Worm (Caenorhabditis elegans): ENCODE data around the gene srd-40.

Gene srd-40

DNA sequence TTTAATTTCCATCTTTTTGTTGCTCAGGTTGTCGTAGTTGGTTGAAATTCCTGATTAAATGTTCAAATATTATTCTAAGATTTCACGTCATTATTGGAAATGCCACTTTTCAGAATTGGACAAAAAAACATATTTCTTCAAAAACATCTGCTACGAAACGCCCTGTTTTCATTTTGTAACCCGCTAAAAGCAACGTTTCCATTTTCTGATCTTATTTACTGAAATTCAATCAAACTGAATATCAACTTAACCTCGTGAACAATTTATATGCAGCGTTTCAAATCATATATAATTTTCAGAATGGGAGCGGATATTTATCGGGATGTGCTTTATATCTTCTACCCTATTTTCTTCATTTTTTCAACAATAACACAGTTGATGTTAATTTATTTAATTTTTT, at the start of gene srd-40:
Gene srd-40 (plus strand): TSS at position 301 of the 400 bp plus-strand sequence.
- TF ChIP-seq fkh-4 (tag; optimal IDR thresholded peaks at IDR 0.05; ENCODE audit: borderline replicate concordance) (no peak), hlh-4 (tag; optimal IDR thresholded peaks at IDR 0.05) (peak; percentile 19), unc-98 (GFP tag; IDR thresholded peaks at IDR 0.05) (no peak), sox-4 (tag; optimal IDR thresholded peaks at IDR 0.05) (no peak), snpc-4 (tag; optimal IDR thresholded peaks at IDR 0.05) (no peak), fkh-8 (tag; optimal IDR thresholded peaks at IDR 0.05) (peak; percentile 44)

DNA sequence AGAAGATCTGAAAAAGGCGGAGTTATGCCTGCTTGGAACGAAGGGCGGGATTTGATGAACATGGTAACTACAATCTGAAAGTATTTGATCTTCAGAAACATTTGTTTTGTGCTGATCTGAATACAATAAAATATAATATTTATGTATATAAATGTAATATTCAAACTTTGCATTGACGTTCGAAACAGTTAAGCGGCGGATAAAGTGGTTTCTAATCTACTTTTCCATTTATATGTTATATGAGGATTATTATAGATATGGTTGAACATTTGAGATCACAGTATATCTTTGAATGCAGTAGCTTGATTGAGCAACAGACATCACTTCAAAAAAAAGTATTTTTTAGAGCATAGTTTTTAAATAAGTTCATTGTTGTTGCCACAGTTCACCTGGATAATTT, 49.7 kb upstream of the srd-40 start, which contains the start of gene H19J13.2:
Gene H19J13.2 (minus strand): TSS at position 101 of the 400 bp plus-strand sequence.
- TF ChIP-seq lir-3 (tag; optimal IDR thresholded peaks at IDR 0.05; ENCODE audit: poor library complexity): no peak

DNA sequence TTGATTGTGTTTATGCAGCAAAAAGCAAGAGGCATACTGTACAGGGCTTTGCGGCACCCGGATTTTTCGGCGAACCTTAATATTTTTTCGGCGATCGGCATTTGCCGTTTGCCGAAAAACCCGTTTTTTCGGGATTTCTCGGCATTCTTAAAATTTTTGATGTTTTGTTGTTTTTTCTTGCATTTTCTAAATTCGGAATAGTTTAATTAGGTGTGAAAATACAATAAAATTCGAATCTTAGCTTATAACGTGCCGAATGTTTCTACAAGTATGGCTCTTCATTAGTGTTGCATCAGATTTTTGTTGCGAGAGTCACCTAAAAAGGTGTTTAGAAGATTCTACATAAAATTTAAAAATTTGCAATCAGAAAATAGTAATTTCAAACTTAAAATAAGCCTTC, 48.0 kb upstream of the srd-40 start, which contains the start of gene C04B4.6:
Gene C04B4.6 (minus strand): TSS at position 101 of the 400 bp plus-strand sequence.
- TF ChIP-seq pax-3 (tag; optimal IDR thresholded peaks at IDR 0.05) (no peak), ets-5 (GFP tag; IDR thresholded peaks at IDR 0.05) (no peak), hpl-2 (GFP tag; optimal IDR thresholded peaks at IDR 0.05) (no peak), lin-14 (GFP tag; optimal IDR thresholded peaks at IDR 0.05) (no peak), snpc-4 (tag; optimal IDR thresholded peaks at IDR 0.05) (no peak), lin-39 (tag; optimal IDR thresholded peaks at IDR 0.05) (no peak), ceh-90 (tag; optimal IDR thresholded peaks at IDR 0.05) (no peak), nhr-77 (tag; optimal IDR thresholded peaks at IDR 0.05) (no peak), ztf-11 (tag; optimal IDR thresholded peaks at IDR 0.05) (no peak), ama-1 (optimal IDR thresholded peaks at IDR 0.05) (no peak), unc-30 (tag; optimal IDR thresholded peaks at IDR 0.05) (no peak), aha-1 (tag; optimal IDR thresholded peaks at IDR 0.05) (no peak), lin-35 (GFP tag; optimal IDR thresholded peaks at IDR 0.05) (no peak)

- TF ChIP-seq blmp-1 (tag; optimal IDR thresholded peaks at IDR 0.05) (no peak), jun-1 (tag; optimal IDR thresholded peaks at IDR 0.05) (no peak), elt-2 (tag; optimal IDR thresholded peaks at IDR 0.05) (no peak), sup-37 (GFP tag; optimal IDR thresholded peaks at IDR 0.05) (no peak), zag-1 (tag; optimal IDR thresholded peaks at IDR 0.05) (no peak), unc-98 (GFP tag; IDR thresholded peaks at IDR 0.05) (no peak), lsy-2 (tag; optimal IDR thresholded peaks at IDR 0.05) (no peak), unc-62 (GFP tag; optimal IDR thresholded peaks at IDR 0.05) (no peak), ceh-90 (tag; optimal IDR thresholded peaks at IDR 0.05) (no peak), unc-30 (tag; optimal IDR thresholded peaks at IDR 0.05) (no peak), nhr-77 (tag; optimal IDR thresholded peaks at IDR 0.05) (no peak), egl-13 (tag; optimal IDR thresholded peaks at IDR 0.05) (no peak), aha-1 (tag; optimal IDR thresholded peaks at IDR 0.05) (no peak)
Measured at ce11 chrX:12280477-12280876, 43.1 kb upstream of the srd-40 start, which contains the start of gene C04B4.1. C04B4.1 (plus strand) TSS chrX:12280777.

- no peak for TF ChIP-seq lin-13 (GFP tag; optimal IDR thresholded peaks at IDR 0.05)
- no peak for TF ChIP-seq nhr-84 (tag; optimal IDR thresholded peaks at IDR 0.05)
- no peak for TF ChIP-seq xbp-1 (tag; optimal IDR thresholded peaks at IDR 0.05)
- TF ChIP-seq nhr-76 (tag; optimal IDR thresholded peaks at IDR 0.05): no peak
- no peak for TF ChIP-seq ama-1 (optimal IDR thresholded peaks at IDR 0.05)
Measured at ce11 chrX:12282911-12283310, 40.6 kb upstream of the srd-40 start, which contains the start of gene C04B4.2. C04B4.2 (plus strand) TSS chrX:12283281.

DNA sequence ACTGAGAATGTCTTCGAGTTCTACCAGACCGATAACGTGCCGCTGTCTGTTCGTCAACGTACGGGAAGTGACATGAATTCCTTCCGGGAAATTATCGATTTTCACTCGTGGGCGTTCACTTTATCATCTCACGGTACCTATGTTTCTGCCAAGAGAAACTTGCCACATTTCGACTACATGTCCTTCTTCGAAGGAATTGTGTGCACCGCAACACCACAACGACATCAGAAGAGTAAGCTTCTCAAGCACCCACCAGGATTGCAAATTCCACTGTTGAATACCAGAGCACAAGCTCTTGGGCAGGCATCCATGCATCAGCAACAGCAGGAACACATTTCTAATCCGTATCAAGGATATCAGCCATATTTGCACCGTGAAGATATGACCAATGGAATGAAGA, 39.4 kb upstream of the srd-40 start:
- TF ChIP-seq fkh-4 (tag; optimal IDR thresholded peaks at IDR 0.05; ENCODE audit: borderline replicate concordance) (no peak), jun-1 (tag; optimal IDR thresholded peaks at IDR 0.05) (no peak)

DNA sequence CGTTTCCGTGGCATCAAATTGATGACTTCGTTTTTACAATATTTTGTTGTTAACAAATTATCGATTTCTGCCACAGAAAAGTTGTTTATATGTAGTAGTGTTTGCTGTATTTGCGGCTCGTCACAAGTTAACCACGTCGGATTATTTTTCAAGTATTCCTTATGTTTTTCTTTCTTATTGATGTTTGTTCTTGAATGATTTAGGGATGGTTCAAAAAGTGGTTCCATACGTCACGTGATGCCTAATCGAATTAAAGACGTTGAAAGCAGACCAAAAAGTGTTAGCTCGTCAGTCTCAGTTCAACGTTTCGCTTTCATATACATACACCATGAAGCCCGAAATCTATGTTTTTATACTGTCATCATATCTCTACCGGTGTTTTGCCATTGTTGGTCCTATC, 38.0 kb upstream of the srd-40 start, which contains the start of gene lips-2:
Gene lips-2 (plus strand): TSS at position 301 of the 400 bp plus-strand sequence.
- no peak for TF ChIP-seq lin-35 (GFP tag; optimal IDR thresholded peaks at IDR 0.05)
- no peak for TF ChIP-seq nhr-19 (GFP tag; conservative IDR thresholded peaks at IDR 0.05)
- no peak for TF ChIP-seq xbp-1 (tag; optimal IDR thresholded peaks at IDR 0.05)
- TF ChIP-seq nhr-85 (tag): no peak
- TF ChIP-seq pax-3 (tag; optimal IDR thresholded peaks at IDR 0.05): no peak
- TF ChIP-seq lin-13 (GFP tag; optimal IDR thresholded peaks at IDR 0.05): no peak
- no peak for TF ChIP-seq zip-4 (GFP tag; optimal IDR thresholded peaks at IDR 0.05)
- TF ChIP-seq ceh-88 (GFP tag; IDR thresholded peaks at IDR 0.05): no peak
- no peak for TF ChIP-seq jun-1 (tag; optimal IDR thresholded peaks at IDR 0.05)
